Worm (Caenorhabditis elegans) whole organism, L3 larva: ENCODE data around the gene flap-1.

Experiments
- ama-1 ChIP-seq: fragments of 150-350 bp; optimal IDR thresholded peaks from 2 replicates; lab custom pipeline; 2018
- egl-27 ChIP-seq: sonication (generic microtip); optimal IDR thresholded peaks from 4 replicates; lab custom pipeline; 2017; ENCODE audit warnings: missing biosample characterization, missing genetic modification reagents, missing genetic modification characterization
- fos-1 ChIP-seq: fragments of 150-350 bp; optimal IDR thresholded peaks from 2 replicates; lab custom pipeline; 2014; ENCODE audit warnings: missing biosample characterization, missing genetic modification characterization
- jun-1 ChIP-seq: fragments of 150-350 bp; optimal IDR thresholded peaks from 2 replicates; lab custom pipeline; 2014; ENCODE audit warnings: missing biosample characterization, missing genetic modification reagents, missing genetic modification characterization
- lin-15B ChIP-seq: fragments of 150-350 bp; optimal IDR thresholded peaks from 2 replicates; lab custom pipeline; 2014; ENCODE audit warnings: missing biosample characterization, missing genetic modification characterization
- nfya-1 ChIP-seq: sonication (generic microtip); optimal IDR thresholded peaks from 2 replicates; lab custom pipeline; 2017; ENCODE audit warnings: missing genetic modification characterization, mild to moderate bottlenecking, missing compliant biosample characterization, antibody characterized with exemption, moderate library complexity; ENCODE audit not compliant: insufficient read depth
- nhr-76 ChIP-seq: fragments of 150-350 bp; sonication (generic microtip); optimal IDR thresholded peaks from 5 replicates; lab custom pipeline; 2014; ENCODE audit warnings: missing biosample characterization, missing genetic modification characterization
- skn-1 ChIP-seq: fragments of 150-350 bp; optimal IDR thresholded peaks from 2 replicates; lab custom pipeline; 2014; ENCODE audit warnings: missing biosample characterization, missing genetic modification characterization
- snpc-4 ChIP-seq: fragments of 150-350 bp; optimal IDR thresholded peaks from 2 replicates; lab custom pipeline; 2014; ENCODE audit warnings: missing biosample characterization, missing genetic modification characterization
- zag-1 ChIP-seq: fragments of 150-350 bp; optimal IDR thresholded peaks from 2 replicates; lab custom pipeline; 2014; ENCODE audit warnings: missing biosample characterization, missing genetic modification characterization

DNA sequence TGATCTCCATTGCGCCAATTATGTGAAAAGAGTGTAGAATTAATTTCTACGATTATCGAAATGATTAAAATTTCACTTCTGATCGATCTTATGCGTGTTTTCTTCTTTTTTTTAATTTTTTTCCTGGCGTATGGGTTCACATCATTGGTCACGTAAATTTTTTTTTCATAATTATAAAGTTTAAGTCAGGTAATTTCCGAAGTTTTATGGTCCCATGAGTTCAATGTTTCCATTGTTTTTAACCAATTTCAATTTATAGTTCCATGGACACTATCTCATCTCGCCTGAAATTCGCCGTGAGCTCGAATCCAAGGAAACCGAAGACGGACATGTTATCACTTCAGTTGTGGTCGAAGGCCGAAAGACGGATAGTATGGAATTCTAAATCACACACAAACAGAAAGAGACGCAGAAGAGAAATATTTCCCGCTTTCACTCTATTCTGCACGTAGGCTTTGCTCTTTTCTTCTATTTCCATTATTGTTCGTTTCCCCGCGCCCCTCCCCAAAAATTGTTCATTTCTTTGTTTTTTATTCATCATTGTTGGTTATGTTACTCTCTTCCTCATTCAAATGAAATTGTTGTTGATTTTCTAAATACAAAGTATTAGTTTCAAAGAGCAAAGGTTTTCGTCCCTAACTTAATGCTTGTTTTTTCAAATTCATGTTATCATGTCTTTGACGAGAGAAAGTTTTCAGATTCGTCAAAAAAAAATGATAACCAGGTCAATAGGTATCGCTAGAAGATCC is 6.8 kb upstream of the flap-1 start, which contains the start of the genes F57B9.8 and coq-2:
- TF ChIP-seq fos-1 (no peak), snpc-4 (tag; lab: Kevin White, UChicago) (no peak), jun-1 (no peak), ama-1 (lab: Kevin White, UChicago) (no peak), nhr-76 (tag; lab: Kevin White, UChicago) (no peak), lin-15B (tag; lab: Kevin White, UChicago) (no peak), zag-1 (no peak), skn-1 (tag; lab: Kevin White, UChicago) (no peak), nfya-1 (no peak), egl-27 (tag; lab: Kevin White, UChicago) (no peak)
